Fruit fly (Drosophila melanogaster): ENCODE data around the gene Cpr72Ea.

Gene Cpr72Ea

DNA sequence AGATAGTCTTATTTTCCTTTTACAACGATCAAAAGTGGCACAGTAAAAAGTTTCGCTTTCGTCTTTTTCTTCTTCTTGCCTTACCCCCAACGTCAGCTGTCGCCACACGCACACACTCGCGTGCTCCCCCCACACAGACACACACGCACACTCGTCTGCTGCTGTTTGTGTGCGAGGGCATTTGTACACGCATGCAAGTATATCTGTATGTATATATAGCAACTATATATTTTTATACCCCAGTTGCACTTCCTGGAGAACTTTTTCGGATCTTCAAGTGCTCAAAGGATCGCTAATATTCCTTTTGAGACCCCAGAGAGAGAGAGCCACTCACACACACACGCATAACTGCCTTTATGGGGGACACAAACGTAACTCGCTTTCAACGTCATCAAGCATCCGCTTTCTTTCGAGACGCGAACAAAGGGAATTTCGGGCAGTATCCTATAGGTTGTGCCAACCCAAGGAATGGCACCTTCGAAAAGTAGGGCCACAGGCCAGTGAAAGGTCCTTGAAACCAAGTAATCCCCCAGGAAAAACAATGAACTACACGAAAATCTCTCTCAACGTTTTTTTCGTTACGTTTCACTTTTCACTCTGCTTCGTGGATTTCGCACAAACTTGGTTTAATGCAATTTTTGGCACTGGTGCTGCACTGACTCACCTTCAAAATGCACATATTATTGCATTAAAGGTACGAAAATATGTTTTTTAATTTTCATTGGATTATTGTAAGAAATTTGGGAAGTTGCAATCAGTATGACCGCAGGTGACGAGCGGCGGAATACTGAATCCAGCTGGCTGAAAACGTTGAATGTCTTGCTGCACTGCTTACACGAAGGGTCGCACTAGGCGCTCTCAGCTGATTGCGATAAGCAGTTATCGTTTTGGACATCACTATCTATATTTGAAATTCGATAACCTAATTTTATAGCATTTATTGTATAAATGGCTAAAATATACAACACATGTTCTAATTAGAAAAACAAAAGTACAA lies 15.7 kb downstream of the Cpr72Ea start, which contains the start of gene roq:
Gene roq, minus strand, starts transcription at position 799 of the 997 bp plus-strand sequence.
- TF ChIP-seq seq (GFP tag; IDR thresholded peaks at IDR 0.05) (no peak), CHES-1-like (GFP tag; optimal IDR thresholded peaks at IDR 0.05) (peak; percentile 16), CG33557 (GFP tag; optimal IDR thresholded peaks at IDR 0.05) (peak; percentile 26), Trl (optimal IDR thresholded peaks at IDR 0.05) (peak; percentile 23 to 46), Trl (GFP tag; optimal IDR thresholded peaks at IDR 0.05) (no peak), CG10267 (tag; optimal IDR thresholded peaks at IDR 0.05) (peak; percentile 28), CG7745 (tag; optimal IDR thresholded peaks at IDR 0.05) (no peak), CG12659 (GFP tag; optimal IDR thresholded peaks at IDR 0.05) (peak; percentile 61), CG3847 (GFP tag; IDR thresholded peaks at IDR 0.05) (peak; percentile 41; the same call in 1 of the 2 replicates), CG3838 (GFP tag; optimal IDR thresholded peaks at IDR 0.05) (no peak), Med (GFP tag) (peak; percentile 71), CG18011 (GFP tag; optimal IDR thresholded peaks at IDR 0.05) (peak; percentile 24), CG12299 (tag; optimal IDR thresholded peaks at IDR 0.05) (peak; percentile 1), CG34224 (GFP tag; IDR thresholded peaks at IDR 0.05; ENCODE audit: partially characterized antibody) (peak; percentile 58; the same call in 2 of the 3 replicates), CG13624 (GFP tag; optimal IDR thresholded peaks at IDR 0.05) (peak; percentile 12), oc (tag; optimal IDR thresholded peaks at IDR 0.05) (no peak), CG2712 (tag; optimal IDR thresholded peaks at IDR 0.05) (peak; percentile 41), Opbp (GFP tag; IDR thresholded peaks at IDR 0.05; ENCODE audit: partially characterized antibody) (peak; percentile 65; the same call in 2 of the 3 replicates), CG9797 (GFP tag; optimal IDR thresholded peaks at IDR 0.05) (peak; percentile 95), bigmax (GFP tag; optimal IDR thresholded peaks at IDR 0.05) (peak; percentile 25), Lhr (GFP tag; optimal IDR thresholded peaks at IDR 0.05) (peak; percentile 39), CG15601 (tag; optimal IDR thresholded peaks at IDR 0.05) (peak; percentile 8), cg (GFP tag; optimal IDR thresholded peaks at IDR 0.05) (peak; percentile 98), tna (GFP tag; IDR thresholded peaks at IDR 0.05; ENCODE audit: partially characterized antibody) (peak; percentile 46), CG1603 (tag; optimal IDR thresholded peaks at IDR 0.05) (peak; percentile 85), jing (GFP tag; optimal IDR thresholded peaks at IDR 0.05) (no peak), CG10147 (GFP tag; optimal IDR thresholded peaks at IDR 0.05) (no peak), stwl (tag; optimal IDR thresholded peaks at IDR 0.05) (peak; percentile 88), ato (GFP tag; IDR thresholded peaks at IDR 0.05; ENCODE audit: partially characterized antibody) (peak; percentile 46; the same call in 1 of the 2 replicates), nerfin-2 (GFP tag; IDR thresholded peaks at IDR 0.05; ENCODE audit: partially characterized antibody) (peak; percentile 65; the same call in 1 of the 2 replicates), MESR4 (GFP tag; optimal IDR thresholded peaks at IDR 0.05) (peak; percentile 57), CG8478 (optimal IDR thresholded peaks at IDR 0.05) (peak; percentile 86), sna (GFP tag; IDR thresholded peaks at IDR 0.05; ENCODE audit: partially characterized antibody) (0 out of 2 replicates have a peak, but pooled peaks have one; percentile 19), CG6791 (GFP tag; IDR thresholded peaks at IDR 0.05; ENCODE audit: partially characterized antibody) (peak; percentile 64; the same call in 2 of the 3 replicates), chif (GFP tag; optimal IDR thresholded peaks at IDR 0.05) (no peak), CG34376 (GFP tag; optimal IDR thresholded peaks at IDR 0.05) (peak; percentile 17), HLH4C (GFP tag; IDR thresholded peaks at IDR 0.05; ENCODE audit: partially characterized antibody) (peak; percentile 71), sug (tag; optimal IDR thresholded peaks at IDR 0.05) (peak; percentile 93), ranshi (GFP tag; IDR thresholded peaks at IDR 0.05) (no peak), Bgb (GFP tag; IDR thresholded peaks at IDR 0.05; ENCODE audit: partially characterized antibody) (peak; percentile 67), CG14860 (GFP tag; IDR thresholded peaks at IDR 0.05; ENCODE audit: partially characterized antibody) (peak; percentile 51; the same call in 2 of the 3 replicates), CG42726 (GFP tag; IDR thresholded peaks at IDR 0.05; ENCODE audit: partially characterized antibody) (peak; percentile 62; the same call in 1 of the 2 replicates), CG4617 (GFP tag; optimal IDR thresholded peaks at IDR 0.05; ENCODE audit: borderline replicate concordance) (peak; percentile 81), CG31365 (tag; optimal IDR thresholded peaks at IDR 0.05) (peak; percentile 97), CG14667 (GFP tag; IDR thresholded peaks at IDR 0.05) (no peak)
